Fruit fly (Drosophila melanogaster) whole organism, embryonic: ENCODE results near the gene CG11550.

Experiments used
- ATbp ChIP-seq: fragments of 200-800 bp; sonication (Bioruptor generic); optimal IDR thresholded peaks from 2 replicates; lab custom pipeline; 2017; ENCODE audit warnings: missing biosample characterization, mild to moderate bottlenecking, missing genetic modification characterization, missing genetic modification reagents
- Abd-B ChIP-seq: fragments of 200-800 bp; sonication (Bioruptor generic); optimal IDR thresholded peaks from 2 replicates; lab custom pipeline; 2018; ENCODE audit warnings: missing biosample characterization, mild to moderate bottlenecking, missing genetic modification characterization, moderate library complexity
- Antp ChIP-seq: fragments of 200-800 bp; sonication (Bioruptor generic); optimal IDR thresholded peaks from 3 replicates; lab custom pipeline; 2016; ENCODE audit warnings: missing biosample characterization, missing genetic modification characterization
- Atf-2 ChIP-seq: fragments of 200-800 bp; sonication (Bioruptor generic); optimal IDR thresholded peaks from 2 replicates; lab custom pipeline; 2016; ENCODE audit warnings: missing biosample characterization, missing genetic modification characterization
- B-H2 ChIP-seq: fragments of 200-800 bp; sonication (Bioruptor generic); optimal IDR thresholded peaks from 2 replicates; lab custom pipeline; 2018; ENCODE audit warnings: missing biosample characterization, mild to moderate bottlenecking, missing genetic modification characterization
- Bteb2 ChIP-seq: fragments of 200-800 bp; sonication (Bioruptor generic); optimal IDR thresholded peaks from 2 replicates; lab custom pipeline; 2016; ENCODE audit warnings: missing biosample characterization, missing genetic modification characterization
- CG10147 ChIP-seq: fragments of 200-800 bp; sonication (Bioruptor generic); optimal IDR thresholded peaks from 2 replicates; lab custom pipeline; 2019; ENCODE audit warnings: missing biosample characterization, mild to moderate bottlenecking, missing genetic modification characterization, moderate library complexity
- CG10209 ChIP-seq: fragments of 200-800 bp; sonication (Bioruptor generic); optimal IDR thresholded peaks from 3 replicates; lab custom pipeline; 2017; ENCODE audit warnings: missing biosample characterization, mild to moderate bottlenecking, missing genetic modification characterization, missing genetic modification reagents
- CG10321 ChIP-seq: fragments of 200-800 bp; sonication (Bioruptor generic); IDR thresholded peaks from 2 replicates; pipeline ENCODE4 v1.3.6; 2022; ENCODE audit warnings: missing biosample characterization, missing genetic modification characterization
- CG11093 ChIP-seq: fragments of 200-800 bp; sonication (Bioruptor generic); IDR thresholded peaks from 3 replicates; pipeline ENCODE4 v1.3.6; 2022; ENCODE audit warnings: missing biosample characterization, missing genetic modification characterization
- CG11560 ChIP-seq: fragments of 200-800 bp; sonication (Bioruptor generic); IDR thresholded peaks from 3 replicates; pipeline ENCODE4 v1.3.6; 2022; ENCODE audit warnings: missing biosample characterization, missing genetic modification characterization
- CG11723 ChIP-seq: fragments of 200-800 bp; sonication (Bioruptor generic); optimal IDR thresholded peaks from 2 replicates; lab custom pipeline; 2017; ENCODE audit warnings: missing biosample characterization, mild to moderate bottlenecking, missing genetic modification characterization
- CG13624 ChIP-seq: fragments of 200-800 bp; sonication (Bioruptor generic); optimal IDR thresholded peaks from 2 replicates; lab custom pipeline; 2016; ENCODE audit warnings: missing biosample characterization, missing genetic modification characterization
- CG15073 ChIP-seq: fragments of 200-800 bp; sonication (Bioruptor generic); optimal IDR thresholded peaks from 2 replicates; lab custom pipeline; 2016; ENCODE audit warnings: missing biosample characterization, missing genetic modification characterization
- CG1529 ChIP-seq: fragments of 200-800 bp; sonication (Bioruptor generic); optimal IDR thresholded peaks from 3 replicates; lab custom pipeline; 2018; ENCODE audit warnings: missing biosample characterization, missing genetic modification characterization
- CG15696 ChIP-seq: fragments of 200-800 bp; sonication (Bioruptor generic); optimal IDR thresholded peaks from 2 replicates; lab custom pipeline; 2019; ENCODE audit warnings: missing biosample characterization, mild to moderate bottlenecking, missing genetic modification characterization, moderate library complexity
- CG1602 ChIP-seq: fragments of 200-800 bp; sonication (Bioruptor generic); optimal IDR thresholded peaks from 3 replicates; lab custom pipeline; 2016; ENCODE audit warnings: missing biosample characterization, missing genetic modification characterization
- CG1603 ChIP-seq: fragments of 200-800 bp; sonication (Bioruptor generic); optimal IDR thresholded peaks from 2 replicates; lab custom pipeline; 2019; ENCODE audit warnings: missing biosample characterization, mild to moderate bottlenecking, missing genetic modification characterization, moderate library complexity
- CG16863 ChIP-seq: fragments of 200-800 bp; sonication (Bioruptor generic); optimal IDR thresholded peaks from 3 replicates; lab custom pipeline; 2016; ENCODE audit warnings: missing biosample characterization, missing genetic modification characterization
- CG17361 ChIP-seq: fragments of 200-800 bp; sonication (Bioruptor generic); IDR thresholded peaks from 3 replicates; pipeline ENCODE4 v1.3.6; 2022; ENCODE audit warnings: missing biosample characterization, missing genetic modification characterization
- CG32532 ChIP-seq: fragments of 200-800 bp; sonication (Bioruptor generic); IDR thresholded peaks from 2 replicates; pipeline ENCODE4 v1.3.6; 2022; ENCODE audit warnings: missing biosample characterization, missing genetic modification characterization
- CG3838 ChIP-seq: fragments of 200-800 bp; sonication (Bioruptor generic); optimal IDR thresholded peaks from 3 replicates; lab custom pipeline; 2016; ENCODE audit warnings: missing biosample characterization, missing genetic modification characterization
- CG4282 ChIP-seq: fragments of 200-800 bp; sonication (Bioruptor generic); optimal IDR thresholded peaks from 2 replicates; lab custom pipeline; 2016; ENCODE audit warnings: missing biosample characterization, missing genetic modification characterization
- CG43689 ChIP-seq: fragments of 200-800 bp; sonication (Bioruptor generic); IDR thresholded peaks from 2 replicates; pipeline ENCODE4 v1.3.6; 2022; ENCODE audit warnings: missing biosample characterization, missing genetic modification characterization
- CG4854 ChIP-seq: fragments of 200-800 bp; sonication (Bioruptor generic); optimal IDR thresholded peaks from 2 replicates; lab custom pipeline; 2016; ENCODE audit warnings: missing biosample characterization, missing genetic modification characterization, inconsistent platforms
- CG6254 ChIP-seq: fragments of 200-800 bp; sonication (Bioruptor generic); optimal IDR thresholded peaks from 3 replicates; lab custom pipeline; 2017; ENCODE audit warnings: mild to moderate bottlenecking, missing biosample characterization, missing genetic modification reagents, missing genetic modification characterization
- CG7786 ChIP-seq: fragments of 200-800 bp; sonication (Bioruptor generic); optimal IDR thresholded peaks from 2 replicates; lab custom pipeline; 2016; ENCODE audit warnings: missing biosample characterization, missing genetic modification characterization
- CG7928 ChIP-seq: fragments of 200-800 bp; sonication (Bioruptor generic); optimal IDR thresholded peaks from 2 replicates; lab custom pipeline; 2017; ENCODE audit warnings: missing biosample characterization, mild to moderate bottlenecking, missing genetic modification characterization
- CG7987 ChIP-seq: fragments of 200-800 bp; sonication (Bioruptor generic); optimal IDR thresholded peaks from 2 replicates; lab custom pipeline; 2018; ENCODE audit warnings: missing biosample characterization, mild to moderate bottlenecking, missing genetic modification characterization, moderate library complexity
- CG9215 ChIP-seq: fragments of 200-800 bp; sonication (Bioruptor generic); IDR thresholded peaks from 2 replicates; pipeline ENCODE4 v1.3.6; 2022; ENCODE audit warnings: missing biosample characterization, missing genetic modification characterization
- CG9609 ChIP-seq: fragments of 200-800 bp; sonication (Bioruptor generic); optimal IDR thresholded peaks from 3 replicates; lab custom pipeline; 2016; ENCODE audit warnings: missing biosample characterization, missing genetic modification characterization
- CTCF ChIP-seq: fragments of 200-800 bp; sonication (Bioruptor generic); optimal IDR thresholded peaks from 2 replicates; lab custom pipeline; 2017; ENCODE audit warnings: missing biosample characterization, mild to moderate bottlenecking, missing genetic modification characterization, moderate library complexity
- E2f1 ChIP-seq: fragments of 200-800 bp; sonication (Bioruptor generic); IDR thresholded peaks from 2 replicates; pipeline ENCODE4 v1.3.6; 2022; ENCODE audit warnings: missing biosample characterization, missing genetic modification characterization
- ERR ChIP-seq: fragments of 200-800 bp; sonication (Bioruptor generic); optimal IDR thresholded peaks from 2 replicates; lab custom pipeline; 2016; ENCODE audit warnings: missing biosample characterization, missing genetic modification characterization
- Eip74EF ChIP-seq, 2 experiments: fragments of 200-800 bp in 1 of 2; fragments of >200 bp in 1 of 2; sonication (Bioruptor generic) in 1 of 2; optimal IDR thresholded peaks; 2 replicates each; lab custom pipeline; 2017 to 2019; ENCODE audit warnings: missing biosample characterization in 2 of 2, missing genetic modification characterization in 2 of 2, mild to moderate bottlenecking in 1 of 2, moderate library complexity in 1 of 2
- HLH3B ChIP-seq: fragments of 200-800 bp; sonication (Bioruptor generic); IDR thresholded peaks from 2 replicates; pipeline ENCODE4 v1.3.6; 2022; ENCODE audit warnings: missing biosample characterization, missing genetic modification characterization
- Hey ChIP-seq: fragments of 200-800 bp; sonication (Bioruptor generic); optimal IDR thresholded peaks from 3 replicates; lab custom pipeline; 2018; ENCODE audit warnings: missing biosample characterization, mild to moderate bottlenecking, missing genetic modification characterization
- Hmr ChIP-seq: fragments of 200-800 bp; sonication (Bioruptor generic); optimal IDR thresholded peaks from 3 replicates; lab custom pipeline; 2017; ENCODE audit warnings: mild to moderate bottlenecking, missing biosample characterization, missing genetic modification reagents, missing genetic modification characterization
- Hr78 ChIP-seq, 2 experiments: fragments of 200-800 bp in 1 of 2; fragments of >200 bp in 1 of 2; sonication (Bioruptor generic) in 1 of 2; optimal IDR thresholded peaks; 2 replicates each; lab custom pipeline; 2017 to 2019; ENCODE audit warnings: missing biosample characterization in 2 of 2, missing genetic modification characterization in 2 of 2, mild to moderate bottlenecking in 1 of 2, moderate library complexity in 1 of 2
- Lpt ChIP-seq: fragments of >200 bp; optimal IDR thresholded peaks from 2 replicates; lab custom pipeline; 2018; ENCODE audit warnings: missing biosample characterization, missing genetic modification characterization
- NFAT ChIP-seq: fragments of 200-800 bp; sonication (Bioruptor generic); IDR thresholded peaks from 2 replicates; pipeline ENCODE4 v1.3.6; 2022; ENCODE audit warnings: missing biosample characterization, missing genetic modification characterization
- Nf-YB ChIP-seq: fragments of 200-800 bp; sonication (Bioruptor generic); optimal IDR thresholded peaks from 3 replicates; lab custom pipeline; 2019; ENCODE audit warnings: missing biosample characterization, mild to moderate bottlenecking, missing genetic modification characterization, moderate library complexity
- cwo ChIP-seq: fragments of 200-800 bp; sonication (Bioruptor generic); optimal IDR thresholded peaks from 3 replicates; lab custom pipeline; 2017; ENCODE audit warnings: missing biosample characterization, missing genetic modification characterization, mild to moderate bottlenecking, moderate library complexity, missing genetic modification reagents
- fd3F ChIP-seq: fragments of 200-800 bp; sonication (Bioruptor generic); optimal IDR thresholded peaks from 2 replicates; lab custom pipeline; 2018; ENCODE audit warnings: missing biosample characterization, mild to moderate bottlenecking, missing genetic modification characterization, moderate library complexity
- ftz-f1 ChIP-seq: fragments of 200-800 bp; sonication (Bioruptor generic); optimal IDR thresholded peaks from 2 replicates; lab custom pipeline; 2016; ENCODE audit warnings: missing biosample characterization, missing genetic modification characterization
- gem ChIP-seq: fragments of 200-800 bp; sonication (Bioruptor generic); optimal IDR thresholded peaks from 2 replicates; lab custom pipeline; 2019; ENCODE audit warnings: missing biosample characterization, mild to moderate bottlenecking, missing genetic modification characterization, moderate library complexity
- gro ChIP-seq: fragments of 200-800 bp; sonication (Bioruptor generic); optimal IDR thresholded peaks from 2 replicates; lab custom pipeline; 2016; ENCODE audit warnings: missing biosample characterization, missing genetic modification characterization
- repo ChIP-seq: fragments of 200-800 bp; sonication (Bioruptor generic); optimal IDR thresholded peaks from 2 replicates; lab custom pipeline; 2016; ENCODE audit warnings: missing biosample characterization, missing genetic modification characterization
- tll ChIP-seq, 2 experiments: fragments of 200-800 bp in 1 of 2; fragments of >200 bp in 1 of 2; sonication (Bioruptor generic) in 1 of 2; optimal IDR thresholded peaks; 2 replicates each; lab custom pipeline; 2017 to 2019; ENCODE audit warnings: missing biosample characterization in 2 of 2, missing genetic modification characterization in 2 of 2, mild to moderate bottlenecking in 1 of 2, moderate library complexity in 1 of 2
- unpg ChIP-seq: fragments of 200-800 bp; sonication (Bioruptor generic); optimal IDR thresholded peaks from 3 replicates; lab custom pipeline; 2018; ENCODE audit warnings: missing biosample characterization, mild to moderate bottlenecking, missing genetic modification characterization, moderate library complexity
- vfl ChIP-seq: fragments of 200-800 bp; sonication (Bioruptor generic); optimal IDR thresholded peaks from 2 replicates; lab custom pipeline; 2016; ENCODE audit warnings: missing biosample characterization, missing genetic modification characterization

CG11550 gene

dm6 chr3R:31698143-31698776 is 18.6 kb upstream of the CG11550 start (continued):
- no peak for TF ChIP-seq Atf-2
- no peak for TF ChIP-seq ERR
- TF ChIP-seq CG9609: peak; percentile 1
- TF ChIP-seq CG1602 (GFP tag; lab: Kevin White, UChicago): no peak
- no peak for TF ChIP-seq CG7786 (GFP tag; lab: Kevin White, UChicago)
- no peak for TF ChIP-seq Hmr
- TF ChIP-seq tll (GFP tag; optimal IDR thresholded peaks at IDR 0.05; lab: Kevin White, UChicago): no peak
- no peak for TF ChIP-seq Nf-YB (GFP tag; lab: Kevin White, UChicago)
- TF ChIP-seq ftz-f1 (GFP tag; lab: Kevin White, UChicago): no peak
- no peak for TF ChIP-seq E2f1 (GFP tag; lab: Robert Waterston, UW)
- no peak for TF ChIP-seq CG1529 (GFP tag; lab: Kevin White, UChicago)
- TF ChIP-seq CG32532: no peak
- TF ChIP-seq CG4854 (GFP tag; lab: Kevin White, UChicago): no peak
- peak; percentile 3 for TF ChIP-seq Lpt
- no peak for TF ChIP-seq CG10147 (GFP tag; lab: Kevin White, UChicago)
- TF ChIP-seq CG7987 (GFP tag; lab: Kevin White, UChicago): no peak
- no peak for TF ChIP-seq ATbp (GFP tag; lab: Kevin White, UChicago)
- TF ChIP-seq fd3F (GFP tag; lab: Kevin White, UChicago): no peak
- no peak for TF ChIP-seq CG13624 (GFP tag; lab: Kevin White, UChicago)
- TF ChIP-seq CG1603 (tag; lab: Kevin White, UChicago): peak; percentile 26
- no peak for TF ChIP-seq CG6254 (GFP tag; lab: Kevin White, UChicago)
- TF ChIP-seq CG15073 (GFP tag; lab: Kevin White, UChicago): no peak
- TF ChIP-seq CG16863 (GFP tag; lab: Kevin White, UChicago): no peak
- no peak for TF ChIP-seq B-H2 (GFP tag; lab: Kevin White, UChicago)
- TF ChIP-seq CG4282: no peak
- TF ChIP-seq Eip74EF (GFP tag; optimal IDR thresholded peaks at IDR 0.05; lab: Kevin White, UChicago): no peak
- TF ChIP-seq CG3838 (GFP tag; lab: Kevin White, UChicago): no peak
- no peak for TF ChIP-seq CG43689 (GFP tag; lab: Robert Waterston, UW)
- TF ChIP-seq Hey (tag; lab: Kevin White, UChicago): no peak
- TF ChIP-seq repo (GFP tag; lab: Kevin White, UChicago): no peak
- TF ChIP-seq CG11093: no peak
- no peak for TF ChIP-seq HLH3B (GFP tag; lab: Robert Waterston, UW)
- 0 out of 3 replicates have a peak, but pooled peaks have one; percentile 22 for TF ChIP-seq CG17361 (GFP tag; lab: Robert Waterston, UW)
- TF ChIP-seq Abd-B: no peak
- TF ChIP-seq gem (tag; lab: Kevin White, UChicago): peak; percentile 30
- TF ChIP-seq Hr78 (GFP tag; optimal IDR thresholded peaks at IDR 0.05; lab: Kevin White, UChicago): no peak
- peak; percentile 0 for TF ChIP-seq Antp (GFP tag; lab: Kevin White, UChicago)
- no peak for TF ChIP-seq CG7928 (GFP tag; lab: Kevin White, UChicago)
- TF ChIP-seq CG15696 (tag; lab: Kevin White, UChicago): peak; percentile 20
- TF ChIP-seq CG10321 (GFP tag; lab: Robert Waterston, UW): no peak
- no peak for TF ChIP-seq CG9215 (GFP tag; lab: Robert Waterston, UW)
- no peak for TF ChIP-seq gro
- TF ChIP-seq CG11723: no peak
- TF ChIP-seq vfl (GFP tag; lab: Kevin White, UChicago): no peak
- no peak for TF ChIP-seq CG11560
- no peak for TF ChIP-seq cwo (GFP tag; lab: Kevin White, UChicago)
- TF ChIP-seq CTCF (GFP tag; lab: Kevin White, UChicago): no peak
- TF ChIP-seq CG10209: no peak
- no peak for TF ChIP-seq NFAT (GFP tag; lab: Robert Waterston, UW)
- TF ChIP-seq Bteb2: no peak
- TF ChIP-seq unpg (GFP tag; lab: Kevin White, UChicago): no peak
